Worm (Caenorhabditis elegans): ENCODE measurements around the gene C18E9.5.
A peak's percentile ranks its signal among the peaks of the same experiment; 100 is the strongest.

C18E9.5 gene

DNA sequence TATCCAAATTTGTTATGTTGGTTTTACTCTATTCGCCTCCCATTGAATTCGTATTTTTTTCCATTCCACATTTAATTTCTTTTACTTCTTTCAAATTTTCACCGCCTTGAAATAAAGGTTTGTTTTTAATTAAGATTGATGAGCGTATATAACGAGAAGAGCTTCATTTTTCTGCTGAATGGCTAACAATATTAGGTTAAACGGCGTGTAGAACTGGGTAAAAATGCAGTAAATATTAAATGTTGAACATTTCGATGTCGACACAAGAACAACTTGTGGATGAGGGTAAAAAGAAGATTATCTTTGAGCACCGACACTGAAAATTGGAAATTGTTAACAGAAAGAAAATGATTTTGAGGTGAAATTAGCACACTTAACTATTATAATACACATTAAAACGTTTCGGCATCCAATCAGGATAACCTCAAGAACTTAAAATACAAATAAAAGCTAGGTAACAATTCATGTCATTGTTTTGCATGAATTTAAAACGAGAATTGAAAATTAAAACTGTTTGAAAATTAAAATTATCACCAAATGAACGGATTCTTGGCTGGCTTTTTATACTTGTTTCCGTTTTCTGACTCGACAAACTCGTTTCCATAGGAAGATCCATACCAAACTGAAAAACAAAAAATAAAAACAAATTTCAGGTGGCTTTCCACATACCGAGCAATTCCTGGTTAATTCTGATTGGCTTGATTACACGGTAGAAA is 30.7 kb upstream of the C18E9.5 start:
- TF ChIP-seq lsy-12 (tag; optimal IDR thresholded peaks at IDR 0.05) (no peak), sea-2 (GFP tag; optimal IDR thresholded peaks at IDR 0.05) (no peak), elt-2 (tag; optimal IDR thresholded peaks at IDR 0.05) (no peak), nhr-23 (tag; optimal IDR thresholded peaks at IDR 0.05) (no peak), ceh-82 (tag; optimal IDR thresholded peaks at IDR 0.05) (no peak), hmg-11 (tag; optimal IDR thresholded peaks at IDR 0.05) (no peak), ceh-9 (tag; optimal IDR thresholded peaks at IDR 0.05) (no peak), eor-1 (tag; optimal IDR thresholded peaks at IDR 0.05) (no peak), lin-39 (tag; optimal IDR thresholded peaks at IDR 0.05) (no peak), nhr-237 (tag; optimal IDR thresholded peaks at IDR 0.05) (no peak), ztf-4 (tag; optimal IDR thresholded peaks at IDR 0.05) (no peak), zag-1 (tag; optimal IDR thresholded peaks at IDR 0.05) (no peak), jun-1 (tag; optimal IDR thresholded peaks at IDR 0.05) (no peak), snpc-4 (tag; optimal IDR thresholded peaks at IDR 0.05) (no peak), unc-39 (tag; optimal IDR thresholded peaks at IDR 0.05) (no peak), ztf-11 (tag; optimal IDR thresholded peaks at IDR 0.05) (no peak)

DNA sequence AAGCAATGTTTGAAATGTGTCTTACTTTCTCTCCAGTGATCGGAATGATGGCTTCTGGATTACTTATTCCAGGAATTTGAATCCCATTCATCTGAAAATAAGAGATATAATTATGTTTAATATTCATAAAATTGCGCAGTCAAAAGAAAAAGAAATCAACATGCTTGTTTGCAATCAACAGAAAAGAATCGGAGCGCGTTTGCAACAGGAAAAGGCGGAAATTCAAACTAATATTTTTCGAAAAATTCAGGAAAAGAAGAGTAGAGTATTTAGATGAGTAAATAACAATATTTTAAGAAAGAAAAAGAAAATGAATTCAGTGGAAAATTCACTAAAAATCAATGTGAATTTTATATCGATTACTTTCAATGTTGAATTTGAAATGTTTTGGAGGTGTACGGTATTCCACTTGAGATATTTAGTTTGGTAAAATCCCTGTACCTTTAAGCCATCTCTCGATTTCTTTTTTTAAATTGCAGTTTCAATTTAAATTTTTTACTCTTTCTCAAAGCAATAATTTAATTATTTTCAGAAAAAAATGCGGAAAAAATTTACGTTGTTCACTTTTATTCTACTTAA is 29.3 kb upstream of the C18E9.5 start, which contains the start of the genes set-17 and T21B10.4:
Gene set-17, minus strand, starts transcription at position 127 of the 579 bp plus-strand sequence.
Gene T21B10.4, plus strand, starts transcription at position 533 of the 579 bp plus-strand sequence.
- TF ChIP-seq lin-15B (tag; optimal IDR thresholded peaks at IDR 0.05) (peak; percentile 29), nfya-1 (tag; optimal IDR thresholded peaks at IDR 0.05; ENCODE audit: insufficient read depth) (peak; percentile 35), elt-1 (tag; optimal IDR thresholded peaks at IDR 0.05) (peak; percentile 61), pha-4 (tag; optimal IDR thresholded peaks at IDR 0.05) (peak; percentile 86), pqm-1 (tag; optimal IDR thresholded peaks at IDR 0.05) (no peak), egl-27 (tag; optimal IDR thresholded peaks at IDR 0.05) (no peak), unc-62 (GFP tag; optimal IDR thresholded peaks at IDR 0.05) (no peak), nhr-25 (tag; optimal IDR thresholded peaks at IDR 0.05) (peak; percentile 7)

DNA sequence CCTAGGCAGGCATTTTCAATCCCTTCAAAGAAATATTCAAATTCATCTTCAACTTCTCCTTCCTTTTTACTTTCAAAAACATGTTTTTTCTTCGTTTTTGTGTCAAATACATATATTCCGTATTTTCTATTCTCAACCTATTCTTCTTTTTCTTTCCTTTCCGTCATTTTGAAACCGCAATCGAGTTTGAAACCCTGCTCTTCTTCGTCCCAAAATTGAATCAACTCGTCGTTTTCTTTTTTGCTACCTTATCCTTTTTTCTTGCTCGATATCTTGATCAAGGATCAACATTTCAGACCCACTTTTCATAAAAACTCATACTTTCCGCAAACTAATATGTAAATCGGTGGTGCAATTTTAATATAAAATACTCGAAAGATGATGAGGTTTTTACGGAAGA is 24.6 kb upstream of the C18E9.5 start:
- TF ChIP-seq nhr-76 (tag; optimal IDR thresholded peaks at IDR 0.05) (no peak), fkh-10 (GFP tag; optimal IDR thresholded peaks at IDR 0.05) (peak; percentile 68)

DNA sequence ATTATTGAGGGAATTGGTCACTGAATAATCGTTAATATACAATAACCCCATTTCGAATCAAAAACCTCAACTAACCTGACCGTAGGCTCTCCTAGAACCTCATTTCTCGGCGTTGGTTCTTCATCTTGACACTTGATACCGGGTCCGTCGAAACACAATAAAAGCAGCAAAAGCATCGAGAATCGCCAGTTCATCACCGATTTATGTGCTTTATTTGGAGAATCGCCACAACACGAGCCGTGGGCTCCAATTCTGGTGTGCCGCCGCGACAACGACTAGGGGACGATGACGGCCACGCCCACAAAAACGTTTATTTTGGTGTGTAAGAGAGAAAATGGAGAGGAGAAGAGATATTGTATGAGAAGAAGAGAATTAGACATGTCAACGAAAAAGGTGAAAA is 22.4 kb upstream of the C18E9.5 start, which contains the start of gene cutl-15:
Gene cutl-15, minus strand, starts transcription at position 298 of the 400 bp plus-strand sequence.
- TF ChIP-seq fos-1 (tag; optimal IDR thresholded peaks at IDR 0.05), result no peak
- TF ChIP-seq ztf-11 (tag; optimal IDR thresholded peaks at IDR 0.05), result no peak
- no peak for TF ChIP-seq elt-3 (tag; optimal IDR thresholded peaks at IDR 0.05)
- TF ChIP-seq ceh-9 (tag; optimal IDR thresholded peaks at IDR 0.05), result no peak
- TF ChIP-seq tbx-2 (tag; optimal IDR thresholded peaks at IDR 0.05), result no peak

DNA sequence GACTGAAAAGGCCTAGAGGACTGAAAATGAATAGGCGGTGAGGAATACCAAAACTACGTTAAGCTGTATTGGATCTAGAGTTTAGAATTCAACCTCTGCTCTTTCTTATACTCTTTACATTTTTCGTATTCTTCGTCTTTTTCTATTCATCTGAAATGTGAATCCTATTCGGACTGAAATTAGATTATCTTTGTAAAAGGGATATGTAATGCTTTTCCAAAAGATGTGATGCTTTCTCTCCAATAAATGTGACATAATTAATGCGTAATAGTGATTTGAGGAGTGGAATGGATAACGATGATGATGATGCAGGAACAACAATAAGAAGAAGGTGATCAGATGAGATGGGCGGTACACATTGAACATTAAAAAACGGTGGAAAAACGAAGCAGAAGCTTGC is 21.1 kb upstream of the C18E9.5 start:
- TF ChIP-seq lin-39 (tag; optimal IDR thresholded peaks at IDR 0.05) (no peak), skn-1 (tag; optimal IDR thresholded peaks at IDR 0.05) (no peak), nhr-76 (tag; optimal IDR thresholded peaks at IDR 0.05) (no peak), nhr-25 (tag; optimal IDR thresholded peaks at IDR 0.05) (no peak), pha-4 (tag; optimal IDR thresholded peaks at IDR 0.05) (no peak), aly-2 (tag; optimal IDR thresholded peaks at IDR 0.05) (no peak), ztf-11 (tag; optimal IDR thresholded peaks at IDR 0.05) (no peak), ZK546.5 (tag; optimal IDR thresholded peaks at IDR 0.05) (no peak), jun-1 (tag; optimal IDR thresholded peaks at IDR 0.05) (no peak), unc-39 (tag; optimal IDR thresholded peaks at IDR 0.05) (no peak), lsy-12 (tag; optimal IDR thresholded peaks at IDR 0.05) (no peak), nhr-237 (tag; optimal IDR thresholded peaks at IDR 0.05) (no peak), hmg-11 (tag; optimal IDR thresholded peaks at IDR 0.05) (no peak), egl-27 (tag; optimal IDR thresholded peaks at IDR 0.05) (no peak), elt-1 (tag; optimal IDR thresholded peaks at IDR 0.05) (no peak), unc-62 (GFP tag; optimal IDR thresholded peaks at IDR 0.05) (no peak), snpc-4 (tag; optimal IDR thresholded peaks at IDR 0.05) (no peak), egl-5 (tag; optimal IDR thresholded peaks at IDR 0.05) (no peak)
